Fruit fly (Drosophila melanogaster) whole organism, wandering third instar larva: Measurements from ENCODE around the gene BoYb.

Source experiments
- Abd-B ChIP-seq: fragments of >200 bp; optimal IDR thresholded peaks from 2 replicates; lab custom pipeline; 2017; ENCODE audit warnings: missing biosample characterization, missing genetic modification characterization
- Dfd ChIP-seq: fragments of >200 bp; optimal IDR thresholded peaks from 2 replicates; lab custom pipeline; 2017; ENCODE audit warnings: missing biosample characterization, missing genetic modification characterization
- OdsH ChIP-seq: fragments of 200-800 bp; sonication (Bioruptor generic); optimal IDR thresholded peaks from 2 replicates; lab custom pipeline; 2016; ENCODE audit warnings: missing biosample characterization, mild to moderate bottlenecking, missing genetic modification characterization
- Sp1 ChIP-seq: fragments of 200-800 bp; sonication (Bioruptor generic); optimal IDR thresholded peaks from 3 replicates; lab custom pipeline; 2019; ENCODE audit warnings: missing biosample characterization, mild to moderate bottlenecking, missing genetic modification characterization, moderate library complexity
- br ChIP-seq: fragments of 200-800 bp; sonication (Bioruptor generic); optimal IDR thresholded peaks from 2 replicates; lab custom pipeline; 2016; ENCODE audit warnings: missing biosample characterization, missing genetic modification characterization
- dl ChIP-seq, 2 experiments: fragments of 175-275, 200-275 bp in 1 of 2; fragments of 200-275 bp in 1 of 2; sonication (Bioruptor generic); optimal IDR thresholded peaks; lab custom pipeline; 2018; ENCODE audit warnings: mild to moderate bottlenecking in 2 of 2, missing biosample characterization in 2 of 2, missing genetic modification characterization in 2 of 2, moderate library complexity in 2 of 2; ENCODE audit not compliant: partially characterized antibody in 2 of 2, insufficient read depth in 1 of 2
- dsf ChIP-seq: sonication (Bioruptor generic); optimal IDR thresholded peaks from 2 replicates; lab custom pipeline; 2016; ENCODE audit warnings: missing biosample characterization, missing genetic modification characterization, borderline replicate concordance
- fru ChIP-seq: fragments of 200-800 bp; sonication (Bioruptor generic); optimal IDR thresholded peaks from 3 replicates; lab custom pipeline; 2016; ENCODE audit warnings: missing biosample characterization, mild to moderate bottlenecking, missing genetic modification characterization
- h ChIP-seq: fragments of 200-800 bp; sonication (Bioruptor generic); optimal IDR thresholded peaks from 3 replicates; lab custom pipeline; 2016; ENCODE audit warnings: missing biosample characterization, mild to moderate bottlenecking, missing genetic modification characterization
- jim ChIP-seq: fragments of 175-275, 200-325 bp; sonication (Bioruptor generic); optimal IDR thresholded peaks from 2 replicates; lab custom pipeline; 2016; ENCODE audit warnings: missing biosample characterization, mild to moderate bottlenecking, missing genetic modification characterization
- pan ChIP-seq: fragments of >200 bp; optimal IDR thresholded peaks from 2 replicates; lab custom pipeline; 2017
- psq ChIP-seq: fragments of 200-800 bp; sonication (Bioruptor generic); optimal IDR thresholded peaks from 3 replicates; lab custom pipeline; 2017; ENCODE audit warnings: missing biosample characterization, mild to moderate bottlenecking, missing genetic modification characterization, moderate library complexity
- sage ChIP-seq: fragments of 200-800 bp; sonication (Bioruptor generic); optimal IDR thresholded peaks from 2 replicates; lab custom pipeline; 2016; ENCODE audit warnings: missing biosample characterization, mild to moderate bottlenecking, missing genetic modification characterization
- woc ChIP-seq: sonication (Bioruptor generic); optimal IDR thresholded peaks from 2 replicates; lab custom pipeline; 2016; ENCODE audit warnings: missing biosample characterization, mild to moderate bottlenecking, missing genetic modification characterization

DNA sequence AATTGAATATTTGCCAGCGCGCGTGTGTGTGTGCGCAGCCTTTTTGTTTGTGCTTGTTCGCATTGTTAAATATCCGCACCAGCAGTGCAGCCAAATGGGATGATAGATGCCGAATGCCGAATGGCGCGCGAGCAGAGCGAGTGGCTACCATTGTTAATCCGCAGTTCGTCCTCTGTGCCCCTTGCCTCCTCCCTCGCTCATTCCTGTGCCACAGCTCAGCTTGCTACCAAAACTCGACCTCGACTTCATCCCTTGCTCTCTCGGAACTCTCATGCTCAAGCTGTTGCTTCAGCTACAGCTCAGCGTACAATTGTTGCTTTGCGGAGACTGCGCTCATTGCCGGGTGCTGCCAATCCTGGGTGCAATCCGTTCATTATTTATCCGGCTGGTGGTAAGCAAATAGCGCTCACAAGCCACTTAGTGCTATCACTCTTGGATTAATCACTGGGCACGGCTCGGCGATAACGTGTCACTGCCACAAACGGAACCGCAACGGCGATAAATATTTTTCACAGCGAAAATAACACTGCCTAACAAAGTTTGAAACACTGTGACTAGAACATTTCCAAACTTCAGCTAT, 7.7 kb downstream of the BoYb start:
- no peak for TF ChIP-seq Sp1
- TF ChIP-seq dl (GFP tag; optimal IDR thresholded peaks at IDR 0.05; lab: Kevin White, UChicago; ENCODE audit: insufficient read depth in 1 of 2, partially characterized antibody in 2 of 2), result no peak
- no peak for TF ChIP-seq OdsH (GFP tag; lab: Kevin White, UChicago)
- TF ChIP-seq psq (GFP tag; lab: Kevin White, UChicago), result no peak
- no peak for TF ChIP-seq Abd-B (GFP tag; lab: Kevin White, UChicago)
- no peak for TF ChIP-seq Dfd
- TF ChIP-seq dsf, result no peak
- no peak for TF ChIP-seq woc (GFP tag; lab: Kevin White, UChicago)
- TF ChIP-seq jim (GFP tag; lab: Kevin White, UChicago), result no peak
- no peak for TF ChIP-seq h (GFP tag; lab: Kevin White, UChicago)
- TF ChIP-seq sage, result no peak
- no peak for TF ChIP-seq br (GFP tag; lab: Kevin White, UChicago)
- no peak for TF ChIP-seq pan (lab: Kevin White, UChicago)
- no peak for TF ChIP-seq fru (GFP tag; lab: Kevin White, UChicago)
